Worm (Caenorhabditis elegans) whole organism, L4 larva: Measurements from ENCODE around the gene unc-130.

Experiments
- ces-1 ChIP-seq: fragments of 150-350 bp; sonication (generic microtip); optimal IDR thresholded peaks from 4 replicates; lab custom pipeline; 2014; ENCODE audit warnings: missing biosample characterization, missing genetic modification reagents, missing genetic modification characterization
- dmd-8 ChIP-seq: fragments of 200-800 bp; sonication (Bioruptor generic); IDR thresholded peaks from 2 replicates; pipeline ENCODE4 v1.3.6; 2022; ENCODE audit warnings: missing genetic modification characterization, missing compliant biosample characterization
- egl-27 ChIP-seq: sonication (generic microtip); optimal IDR thresholded peaks from 3 replicates; lab custom pipeline; 2017; ENCODE audit warnings: missing biosample characterization, missing genetic modification reagents, missing genetic modification characterization
- fkh-10 ChIP-seq: fragments of 150-350 bp; optimal IDR thresholded peaks from 2 replicates; lab custom pipeline; 2014; ENCODE audit warnings: missing biosample characterization, missing genetic modification reagents, missing genetic modification characterization
- jun-1 ChIP-seq: fragments of 150-350 bp; optimal IDR thresholded peaks from 2 replicates; lab custom pipeline; 2014; ENCODE audit warnings: missing biosample characterization, missing genetic modification reagents, missing genetic modification characterization
- pqm-1 ChIP-seq: sonication (generic microtip); optimal IDR thresholded peaks from 2 replicates; lab custom pipeline; 2017; ENCODE audit warnings: missing biosample characterization, missing genetic modification characterization
- unc-62 ChIP-seq, 3 experiments: fragments of 150-350 bp in 1 of 3; sonication (generic microtip); optimal IDR thresholded peaks in 2 of 3; peaks in 1 of 3; 1 replicate in 1 of 3; 2 replicates in 2 of 3; lab custom pipeline; 2014 to 2017; ENCODE audit warnings: missing biosample characterization in 3 of 3, missing genetic modification characterization in 3 of 3, missing genetic modification reagents in 3 of 3, missing genotype in 1 of 3

DNA sequence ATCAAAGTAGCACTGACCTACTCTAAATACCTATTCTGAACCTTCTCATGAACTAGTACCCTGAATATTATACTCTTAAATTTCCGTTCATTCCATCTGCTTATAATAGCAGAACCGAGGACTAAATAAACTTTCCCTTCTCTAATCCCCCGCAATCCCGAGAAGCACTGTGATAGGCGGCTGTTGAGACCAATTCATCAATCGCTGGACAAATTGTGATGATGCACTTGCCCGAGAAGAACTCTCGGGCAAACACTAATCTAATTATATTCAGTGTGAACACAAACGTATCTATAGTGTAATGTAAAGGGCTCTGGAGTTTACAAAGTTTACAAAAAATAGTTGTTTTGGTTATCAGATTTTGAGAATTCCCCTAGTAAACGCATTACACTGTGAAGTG lies 6.9 kb upstream of the unc-130 start:
- TF ChIP-seq pqm-1 (tag; lab: Kevin White, UChicago) (no peak), unc-62 (GFP tag; optimal IDR thresholded peaks at IDR 0.05 in 1 of 2; lab: Kevin White, UChicago) (no peak), unc-62 (tag; optimal IDR thresholded peaks at IDR 0.05; lab: Kevin White, UChicago) (no peak), fkh-10 (no peak), ces-1 (GFP tag; lab: Kevin White, UChicago) (no peak), egl-27 (tag; lab: Kevin White, UChicago) (no peak), jun-1 (tag; lab: Kevin White, UChicago) (no peak), dmd-8 (GFP tag; lab: Robert Waterston, UW) (no peak)
